Worm (Caenorhabditis elegans) whole organism, midembryonic: ENCODE results near the gene hlh-4.

ENCODE experiments used
- T22C8.4 ChIP-seq: fragments of 200-800 bp; sonication (Bioruptor generic); IDR thresholded peaks from 2 replicates; pipeline ENCODE4 v1.3.6; 2022; ENCODE audit warnings: missing genetic modification characterization, missing compliant biosample characterization
- cog-1 ChIP-seq: sonication (generic microtip); optimal IDR thresholded peaks from 2 replicates; lab custom pipeline; 2016; ENCODE audit warnings: missing genetic modification characterization, missing compliant biosample characterization
- flt-1 ChIP-seq: fragments of 200-800 bp; sonication (Bioruptor generic); IDR thresholded peaks from 2 replicates; pipeline ENCODE4 v1.3.6; 2022; ENCODE audit warnings: missing genetic modification characterization, missing compliant biosample characterization
- ref-1 ChIP-seq: fragments of 200-800 bp; sonication (Bioruptor generic); conservative IDR thresholded peaks from 2 replicates; pipeline ENCODE4 v1.3.6; 2022; ENCODE audit warnings: missing genetic modification reagents, missing genetic modification characterization, missing compliant biosample characterization

- TF ChIP-seq cog-1 (tag; lab: Kevin White, UChicago) (no peak), ref-1 (GFP tag; lab: Robert Waterston, UW) (no peak), flt-1 (no peak), T22C8.4 (no peak)
These were observed 38.7 kb downstream of the hlh-4 start for ce11 chrIII:9700114-9700690.
